Worm (Caenorhabditis elegans): ENCODE results near the gene C50E3.6.

DNA sequence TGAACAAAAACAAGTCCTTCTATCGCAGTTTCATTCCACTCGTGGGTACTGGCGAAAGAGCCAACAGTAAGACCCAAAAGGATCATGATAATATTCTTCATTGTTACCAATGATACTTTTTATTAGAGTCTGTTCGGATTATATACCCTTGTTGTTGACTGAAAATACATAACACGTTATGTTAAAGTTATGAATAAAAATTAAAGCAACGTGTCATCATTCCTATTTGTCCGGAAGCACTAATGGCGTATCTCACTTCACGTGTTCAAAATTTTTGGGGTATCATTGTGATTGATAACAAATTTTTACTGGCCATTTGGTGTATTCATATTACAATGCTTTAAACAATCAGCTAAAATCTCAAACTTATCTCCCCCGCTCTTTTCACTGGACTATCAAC lies 11.1 kb upstream of the C50E3.6 start, which contains the start of gene scl-26:
- TF ChIP-seq snpc-4 (tag; optimal IDR thresholded peaks at IDR 0.05) (no peak), nhr-10 (tag; optimal IDR thresholded peaks at IDR 0.05) (no peak), ama-1 (optimal IDR thresholded peaks at IDR 0.05) (no peak), ceh-82 (tag; optimal IDR thresholded peaks at IDR 0.05) (no peak), elt-3 (tag; optimal IDR thresholded peaks at IDR 0.05) (no peak), nhr-12 (tag; optimal IDR thresholded peaks at IDR 0.05) (no peak)

Data from whole organism, L2 larva.